Fruit fly (Drosophila melanogaster) whole organism, embryonic: ENCODE results near the gene Ilp6.

ENCODE experiments used
- B-H2 ChIP-seq: fragments of 200-800 bp; sonication (Bioruptor generic); optimal IDR thresholded peaks from 2 replicates; lab custom pipeline; 2018; ENCODE audit warnings: missing biosample characterization, mild to moderate bottlenecking, missing genetic modification characterization
- CG10366 ChIP-seq: fragments of 200-800 bp; sonication (Bioruptor generic); IDR thresholded peaks from 2 replicates; pipeline ENCODE4 v1.3.6; 2022; ENCODE audit warnings: missing biosample characterization, missing genetic modification characterization
- CG10959 ChIP-seq: fragments of 200-800 bp; sonication (Bioruptor generic); IDR thresholded peaks from 2 replicates; pipeline ENCODE4 v1.3.6; 2022; ENCODE audit warnings: missing biosample characterization, missing genetic modification characterization
- CG11093 ChIP-seq: fragments of 200-800 bp; sonication (Bioruptor generic); IDR thresholded peaks from 3 replicates; pipeline ENCODE4 v1.3.6; 2022; ENCODE audit warnings: missing biosample characterization, missing genetic modification characterization
- CG15696 ChIP-seq: fragments of 200-800 bp; sonication (Bioruptor generic); optimal IDR thresholded peaks from 2 replicates; lab custom pipeline; 2019; ENCODE audit warnings: missing biosample characterization, mild to moderate bottlenecking, missing genetic modification characterization, moderate library complexity
- CG16863 ChIP-seq: fragments of 200-800 bp; sonication (Bioruptor generic); optimal IDR thresholded peaks from 3 replicates; lab custom pipeline; 2016; ENCODE audit warnings: missing biosample characterization, missing genetic modification characterization
- CG18011 ChIP-seq: fragments of 200-800 bp; sonication (Bioruptor generic); optimal IDR thresholded peaks from 2 replicates; lab custom pipeline; 2017; ENCODE audit warnings: missing biosample characterization, missing genetic modification characterization, mild to moderate bottlenecking, moderate library complexity, missing genotype
- CG1832 ChIP-seq: fragments of 200-800 bp; sonication (Bioruptor generic); optimal IDR thresholded peaks from 2 replicates; lab custom pipeline; 2017; ENCODE audit warnings: missing biosample characterization, mild to moderate bottlenecking, missing genetic modification characterization, inconsistent platforms
- CG2202 ChIP-seq: fragments of 200-800 bp; sonication (Bioruptor generic); optimal IDR thresholded peaks from 2 replicates; lab custom pipeline; 2018; ENCODE audit warnings: missing biosample characterization, mild to moderate bottlenecking, missing genetic modification characterization
- CG2875 ChIP-seq: fragments of 200-800 bp; sonication (Bioruptor generic); optimal IDR thresholded peaks from 2 replicates; lab custom pipeline; 2017; ENCODE audit warnings: missing biosample characterization, mild to moderate bottlenecking, missing genetic modification characterization, missing genetic modification reagents
- CG30431 ChIP-seq: fragments of 200-800 bp; sonication (Bioruptor generic); optimal IDR thresholded peaks from 2 replicates; lab custom pipeline; 2017; ENCODE audit warnings: missing biosample characterization, missing genetic modification characterization
- CG33213 ChIP-seq: fragments of 200-800 bp; sonication (Bioruptor generic); optimal IDR thresholded peaks from 3 replicates; lab custom pipeline; 2016; ENCODE audit warnings: missing biosample characterization, missing genetic modification characterization
- CG34224 ChIP-seq: fragments of 200-800 bp; sonication (Bioruptor generic); IDR thresholded peaks from 3 replicates; pipeline ENCODE4 v1.3.6; 2022; ENCODE audit warnings: missing biosample characterization, missing genetic modification characterization; ENCODE audit not compliant: partially characterized antibody
- CG34376 ChIP-seq: fragments of 200-800 bp; sonication (Bioruptor generic); optimal IDR thresholded peaks from 2 replicates; lab custom pipeline; 2018; ENCODE audit warnings: missing biosample characterization, mild to moderate bottlenecking, missing genetic modification characterization
- CG34422 ChIP-seq: fragments of 200-800 bp; sonication (Bioruptor generic); IDR thresholded peaks from 3 replicates; pipeline ENCODE4 v1.3.6; 2022; ENCODE audit warnings: missing biosample characterization, missing genetic modification characterization
- CG3838 ChIP-seq: fragments of 200-800 bp; sonication (Bioruptor generic); optimal IDR thresholded peaks from 3 replicates; lab custom pipeline; 2016; ENCODE audit warnings: missing biosample characterization, missing genetic modification characterization
- CG5953 ChIP-seq: fragments of 200-800 bp; sonication (Bioruptor generic); IDR thresholded peaks from 2 replicates; pipeline ENCODE4 v1.3.6; 2022; ENCODE audit warnings: missing biosample characterization, missing genetic modification characterization
- CG6683 ChIP-seq: fragments of 200-800 bp; sonication (Bioruptor generic); optimal IDR thresholded peaks from 2 replicates; lab custom pipeline; 2017; ENCODE audit warnings: missing biosample characterization, mild to moderate bottlenecking, missing genetic modification characterization, missing genetic modification reagents
- CG6854 ChIP-seq: fragments of 200-800 bp; sonication (Bioruptor generic); optimal IDR thresholded peaks from 3 replicates; lab custom pipeline; 2017; ENCODE audit warnings: missing biosample characterization, mild to moderate bottlenecking, missing genetic modification characterization
- CG7372 ChIP-seq: fragments of 200-800 bp; sonication (Bioruptor generic); IDR thresholded peaks from 2 replicates; pipeline ENCODE4 v1.3.6; 2022; ENCODE audit warnings: missing biosample characterization, missing genetic modification characterization
- CG7928 ChIP-seq: fragments of 200-800 bp; sonication (Bioruptor generic); optimal IDR thresholded peaks from 2 replicates; lab custom pipeline; 2017; ENCODE audit warnings: missing biosample characterization, mild to moderate bottlenecking, missing genetic modification characterization
- CG8388 ChIP-seq: fragments of 200-800 bp; sonication (Bioruptor generic); optimal IDR thresholded peaks from 2 replicates; lab custom pipeline; 2019; ENCODE audit warnings: missing biosample characterization, mild to moderate bottlenecking, missing genetic modification characterization, moderate library complexity
- CG9876 ChIP-seq: fragments of 200-800 bp; sonication (Bioruptor generic); optimal IDR thresholded peaks from 2 replicates; lab custom pipeline; 2016; ENCODE audit warnings: missing biosample characterization, missing genetic modification characterization
- Camta ChIP-seq: fragments of 200-800 bp; sonication (Bioruptor generic); optimal IDR thresholded peaks from 2 replicates; lab custom pipeline; 2016; ENCODE audit warnings: missing biosample characterization, missing genetic modification characterization
- CkIIα-i1 ChIP-seq: fragments of 200-800 bp; sonication (Bioruptor generic); IDR thresholded peaks from 2 replicates; pipeline ENCODE4 v1.3.6; 2022; ENCODE audit warnings: missing biosample characterization, missing genetic modification characterization
- D ChIP-seq, 2 experiments: fragments of 200-800 bp in 1 of 2; fragments of >200 bp in 1 of 2; sonication (Bioruptor generic) in 1 of 2; optimal IDR thresholded peaks; 2 replicates in 1 of 2; 3 replicates in 1 of 2; lab custom pipeline; 2017; ENCODE audit warnings: mild to moderate bottlenecking in 1 of 2, missing biosample characterization in 1 of 2, missing genetic modification characterization in 1 of 2, missing genetic modification reagents in 1 of 2
- Dbx ChIP-seq: fragments of 200-800 bp; sonication (Bioruptor generic); IDR thresholded peaks from 3 replicates; pipeline ENCODE4 v1.3.6; 2022; ENCODE audit warnings: missing biosample characterization, missing genetic modification characterization
- ERR ChIP-seq: fragments of 200-800 bp; sonication (Bioruptor generic); optimal IDR thresholded peaks from 2 replicates; lab custom pipeline; 2016; ENCODE audit warnings: missing biosample characterization, missing genetic modification characterization
- Hr3 ChIP-seq: fragments of 200-800 bp; sonication (Bioruptor generic); optimal IDR thresholded peaks from 3 replicates; lab custom pipeline; 2016; ENCODE audit warnings: missing biosample characterization, missing genetic modification characterization
- Nf-YB ChIP-seq: fragments of 200-800 bp; sonication (Bioruptor generic); optimal IDR thresholded peaks from 3 replicates; lab custom pipeline; 2019; ENCODE audit warnings: missing biosample characterization, mild to moderate bottlenecking, missing genetic modification characterization, moderate library complexity
- Opbp ChIP-seq: fragments of 200-800 bp; sonication (Bioruptor generic); IDR thresholded peaks from 3 replicates; pipeline ENCODE4 v1.3.6; 2022; ENCODE audit warnings: missing biosample characterization, missing genetic modification characterization; ENCODE audit not compliant: partially characterized antibody
- Poxn ChIP-seq: fragments of 200-800 bp; sonication (Bioruptor generic); IDR thresholded peaks from 2 replicates; pipeline ENCODE4 v1.3.6; 2022; ENCODE audit warnings: missing biosample characterization, missing genetic modification characterization
- Spps ChIP-seq: fragments of 200-800 bp; sonication (Bioruptor generic); optimal IDR thresholded peaks from 2 replicates; lab custom pipeline; 2018; ENCODE audit warnings: missing biosample characterization, mild to moderate bottlenecking, missing genetic modification characterization
- Tbp ChIP-seq: fragments of >200 bp; optimal IDR thresholded peaks from 2 replicates; lab custom pipeline; 2018; ENCODE audit warnings: missing biosample characterization, missing genetic modification characterization
- Vsx1 ChIP-seq: fragments of 200-800 bp; sonication (Bioruptor generic); optimal IDR thresholded peaks from 2 replicates; lab custom pipeline; 2017; ENCODE audit warnings: missing biosample characterization, mild to moderate bottlenecking, missing genetic modification characterization, missing genetic modification reagents
- az2 ChIP-seq: fragments of 200-800 bp; sonication (Bioruptor generic); optimal IDR thresholded peaks from 3 replicates; lab custom pipeline; 2016; ENCODE audit warnings: missing biosample characterization, missing genetic modification characterization
- caup ChIP-seq: fragments of 200-800 bp; sonication (Bioruptor generic); optimal IDR thresholded peaks from 3 replicates; lab custom pipeline; 2017; ENCODE audit warnings: missing biosample characterization, mild to moderate bottlenecking, missing genetic modification characterization, moderate library complexity; ENCODE audit not compliant: severe bottlenecking
- emc ChIP-seq: fragments of 200-800 bp; sonication (Bioruptor generic); optimal IDR thresholded peaks from 2 replicates; lab custom pipeline; 2016; ENCODE audit warnings: missing biosample characterization, missing genetic modification characterization
- fd96Cb ChIP-seq: fragments of 200-800 bp; sonication (Bioruptor generic); optimal IDR thresholded peaks from 2 replicates; lab custom pipeline; 2018; ENCODE audit warnings: missing biosample characterization, mild to moderate bottlenecking, missing genetic modification characterization, moderate library complexity
- ftz-f1 ChIP-seq: fragments of 200-800 bp; sonication (Bioruptor generic); optimal IDR thresholded peaks from 2 replicates; lab custom pipeline; 2016; ENCODE audit warnings: missing biosample characterization, missing genetic modification characterization
- gem ChIP-seq: fragments of 200-800 bp; sonication (Bioruptor generic); optimal IDR thresholded peaks from 2 replicates; lab custom pipeline; 2019; ENCODE audit warnings: missing biosample characterization, mild to moderate bottlenecking, missing genetic modification characterization, moderate library complexity
- row ChIP-seq: fragments of 200-800 bp; sonication (Bioruptor generic); IDR thresholded peaks from 3 replicates; pipeline ENCODE4 v1.3.6; 2022; ENCODE audit warnings: missing biosample characterization, missing genetic modification characterization
- sens-2 ChIP-seq: fragments of 200-800 bp; sonication (Bioruptor generic); IDR thresholded peaks from 2 replicates; pipeline ENCODE4 v1.3.6; 2022; ENCODE audit warnings: missing biosample characterization, missing genetic modification characterization
- slbo ChIP-seq: fragments of 200-800 bp; sonication (Bioruptor generic); IDR thresholded peaks from 2 replicates; pipeline ENCODE4 v1.3.6; 2022; ENCODE audit warnings: missing biosample characterization, missing genetic modification characterization
- tio ChIP-seq: fragments of 200-800 bp; sonication (Bioruptor generic); optimal IDR thresholded peaks from 2 replicates; lab custom pipeline; 2017; ENCODE audit warnings: missing biosample characterization, missing genetic modification characterization, inconsistent platforms
- tna ChIP-seq: fragments of 200-800 bp; sonication (Bioruptor generic); IDR thresholded peaks from 2 replicates; pipeline ENCODE4 v1.3.6; 2022; ENCODE audit warnings: missing biosample characterization, missing genetic modification characterization; ENCODE audit not compliant: partially characterized antibody
- vvl ChIP-seq: fragments of 200-800 bp; sonication (Bioruptor generic); IDR thresholded peaks from 2 replicates; pipeline ENCODE4 v1.3.6; 2022; ENCODE audit warnings: missing biosample characterization, missing genetic modification characterization
- wek ChIP-seq: fragments of 200-800 bp; sonication (Bioruptor generic); optimal IDR thresholded peaks from 3 replicates; lab custom pipeline; 2018; ENCODE audit warnings: missing biosample characterization, mild to moderate bottlenecking, missing genetic modification characterization, moderate library complexity
- zfh2 ChIP-seq: fragments of 200-800 bp; sonication (Bioruptor generic); optimal IDR thresholded peaks from 2 replicates; lab custom pipeline; 2016; ENCODE audit warnings: missing biosample characterization, missing genetic modification characterization

Ilp6 gene

DNA sequence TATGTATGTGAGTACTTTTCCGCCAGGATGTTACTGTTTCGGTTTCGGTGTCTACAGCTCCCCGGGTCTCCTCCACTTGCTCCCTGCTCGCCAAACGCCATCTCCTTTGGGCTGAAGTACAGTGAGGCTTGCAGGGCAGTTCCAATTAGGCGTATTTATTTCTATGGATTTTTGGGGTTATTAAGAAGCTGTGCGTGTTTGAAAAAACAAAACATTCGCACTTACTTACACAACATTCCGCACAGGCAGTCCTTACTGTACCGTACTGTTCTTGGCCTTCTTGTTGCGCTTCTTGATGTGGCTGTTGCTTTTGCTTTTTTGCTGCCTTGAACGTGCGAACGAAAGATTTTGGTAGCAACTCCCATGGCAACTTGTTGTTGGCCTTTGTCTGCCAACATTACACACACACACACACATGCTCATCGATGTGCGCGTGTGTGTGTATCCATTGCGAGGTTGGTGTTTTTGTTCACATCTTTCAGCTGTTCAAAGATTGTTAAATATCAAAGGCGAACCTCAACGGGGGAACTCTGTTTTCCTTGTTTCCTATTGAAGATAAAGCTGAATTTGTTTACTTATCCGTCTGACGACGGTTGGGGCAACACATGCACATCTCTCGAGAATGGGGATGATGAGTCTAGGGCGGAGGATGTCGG is 12.4 kb downstream of the Ilp6 start (continued):
- TF ChIP-seq gem (tag; lab: Kevin White, UChicago), result peak; percentile 62
- TF ChIP-seq CG9876, result peak; percentile 39
- peak; percentile 47 for TF ChIP-seq CG16863 (GFP tag; lab: Kevin White, UChicago)
- TF ChIP-seq Camta, result no peak
- 0 out of 2 replicates have a peak, but pooled peaks have one; percentile 43 for TF ChIP-seq CG7372
- peak; percentile 56 for TF ChIP-seq az2
- no peak for TF ChIP-seq Vsx1 (GFP tag; lab: Kevin White, UChicago)
- TF ChIP-seq row (GFP tag; lab: Robert Waterston, UW), result peak; percentile 78
- TF ChIP-seq CG10366, result peak; percentile 65
- no peak for TF ChIP-seq CG6854
- TF ChIP-seq wek (GFP tag; lab: Kevin White, UChicago), result no peak
- TF ChIP-seq CG34224 (GFP tag; lab: Robert Waterston, UW), result no peak
- TF ChIP-seq CG11093 (GFP tag; lab: Robert Waterston, UW), result no peak
- no peak for TF ChIP-seq CG2202 (tag; lab: Kevin White, UChicago)
- peak; percentile 39 for TF ChIP-seq zfh2 (GFP tag; lab: Kevin White, UChicago)
- TF ChIP-seq Hr3 (GFP tag; lab: Kevin White, UChicago), result peak; percentile 15
- TF ChIP-seq B-H2 (GFP tag; lab: Kevin White, UChicago), result no peak
- TF ChIP-seq Dbx, result 0 out of 3 replicates have a peak, but pooled peaks have one; percentile 47
- no peak for TF ChIP-seq CG10959
- TF ChIP-seq CG1832, result no peak
- TF ChIP-seq CG7928 (GFP tag; lab: Kevin White, UChicago), result no peak
- peak; percentile 58; the same call in 2 of the 3 replicates for TF ChIP-seq CG34422
- TF ChIP-seq ERR (GFP tag; lab: Kevin White, UChicago), result no peak
- no peak for TF ChIP-seq CG6683
- peak; percentile 54; the same call in 1 of the 2 replicates for TF ChIP-seq sens-2
- TF ChIP-seq D (optimal IDR thresholded peaks at IDR 0.05; lab: Kevin White, UChicago), result no peak
- no peak for TF ChIP-seq D (GFP tag; optimal IDR thresholded peaks at IDR 0.05; lab: Kevin White, UChicago)
- TF ChIP-seq vvl (GFP tag; lab: Robert Waterston, UW), result peak; percentile 71; the same call in 1 of the 2 replicates
- TF ChIP-seq Spps, result no peak
- TF ChIP-seq slbo (GFP tag; lab: Robert Waterston, UW), result peak; percentile 87
- TF ChIP-seq CG15696, result no peak
- TF ChIP-seq CG8388 (GFP tag; lab: Kevin White, UChicago), result no peak
- no peak for TF ChIP-seq ftz-f1
- TF ChIP-seq Opbp (GFP tag; lab: Robert Waterston, UW), result no peak
- no peak for TF ChIP-seq tna (GFP tag; lab: Robert Waterston, UW)
- TF ChIP-seq Poxn, result no peak
- TF ChIP-seq caup (GFP tag; lab: Kevin White, UChicago), result no peak
- TF ChIP-seq CG30431, result peak; percentile 2
- no peak for TF ChIP-seq CG34376
- no peak for TF ChIP-seq CG2875 (GFP tag; lab: Kevin White, UChicago)
- no peak for TF ChIP-seq CG33213 (GFP tag; lab: Kevin White, UChicago)
- no peak for TF ChIP-seq CG18011 (GFP tag; lab: Kevin White, UChicago)
- TF ChIP-seq emc, result no peak
- peak; percentile 16 for TF ChIP-seq Nf-YB (GFP tag; lab: Kevin White, UChicago)
- no peak for TF ChIP-seq CkIIα-i1
- TF ChIP-seq Tbp (GFP tag; lab: Kevin White, UChicago), result no peak
- no peak for TF ChIP-seq CG3838
- peak; percentile 37 for TF ChIP-seq fd96Cb (tag; lab: Kevin White, UChicago)
- TF ChIP-seq tio (GFP tag; lab: Kevin White, UChicago), result peak; percentile 27
- peak; percentile 64; the same call in 1 of the 2 replicates for TF ChIP-seq CG5953
